Fruit fly (Drosophila melanogaster): Measurements from ENCODE around the gene Acp32CD.

DNA sequence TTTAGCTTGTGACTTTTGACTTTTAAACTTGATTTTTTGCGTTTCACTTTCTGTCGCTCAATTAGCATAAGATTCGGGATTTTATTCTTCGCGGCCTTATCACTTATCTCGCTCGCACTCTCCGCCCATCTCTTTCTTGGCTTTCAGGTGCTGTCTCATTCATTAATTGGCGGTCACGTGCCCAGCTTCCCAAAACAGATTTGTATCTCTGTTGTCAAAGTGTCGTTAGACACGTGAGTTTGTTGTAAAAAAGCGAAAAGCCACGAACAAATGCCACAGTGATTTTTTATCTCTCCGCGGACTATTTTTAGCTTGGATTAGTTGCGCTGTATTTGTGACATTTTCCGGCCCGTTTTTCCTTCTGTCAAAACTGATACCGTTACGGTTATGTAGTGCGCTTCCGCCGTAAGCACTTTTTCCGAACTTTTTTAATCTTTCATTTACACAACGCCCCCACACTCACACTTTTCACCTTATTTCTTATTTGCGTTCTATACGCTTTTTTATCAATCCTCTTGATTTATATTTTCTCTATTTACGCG, 41.4 kb downstream of the Acp32CD start:
- TF ChIP-seq CG7045 (GFP tag; optimal IDR thresholded peaks at IDR 0.05) (no peak), pad (GFP tag; optimal IDR thresholded peaks at IDR 0.05) (no peak), tj (GFP tag; optimal IDR thresholded peaks at IDR 0.05) (no peak), bab1 (GFP tag; optimal IDR thresholded peaks at IDR 0.05) (no peak), CG14711 (tag; optimal IDR thresholded peaks at IDR 0.05) (no peak)

All from whole organism, adult.